Worm (Caenorhabditis elegans): ENCODE data around the gene Y39A3B.7.

- TF ChIP-seq nhr-11 (tag; optimal IDR thresholded peaks at IDR 0.05) (no peak), ref-2 (tag; optimal IDR thresholded peaks at IDR 0.05) (no peak), T23F11.4 (GFP tag; optimal IDR thresholded peaks at IDR 0.05) (no peak), pag-3 (tag; optimal IDR thresholded peaks at IDR 0.05; ENCODE audit: borderline replicate concordance) (no peak), ama-1 (optimal IDR thresholded peaks at IDR 0.05) (no peak), nhr-232 (tag; optimal IDR thresholded peaks at IDR 0.05) (no peak), hlh-15 (tag; optimal IDR thresholded peaks at IDR 0.05) (no peak), hlh-8 (tag; optimal IDR thresholded peaks at IDR 0.05) (no peak)
Observed at ce11 chrIII:1937879-1938438, 46.8 kb downstream of the Y39A3B.7 start.

All from whole organism, late embryonic.